Worm (Caenorhabditis elegans) whole organism, L1 larva: ENCODE results near the gene F09F7.6.
A peak's percentile ranks its signal among the peaks of the same experiment; 100 is the strongest.

Source experiments
- C04F5.9 ChIP-seq: sonication (generic microtip); optimal IDR thresholded peaks from 2 replicates; lab custom pipeline; 2016; ENCODE audit warnings: missing genetic modification characterization, missing compliant biosample characterization
- C16A3.4 ChIP-seq: fragments of 150-350 bp; optimal IDR thresholded peaks from 2 replicates; lab custom pipeline; 2014; ENCODE audit warnings: missing biosample characterization, missing genetic modification characterization
- C34B4.2 ChIP-seq: sonication (generic microtip); optimal IDR thresholded peaks from 2 replicates; lab custom pipeline; 2017; ENCODE audit warnings: mild to moderate bottlenecking, missing genetic modification characterization, missing compliant biosample characterization
- Y116A8C.19 ChIP-seq: sonication (generic microtip); optimal IDR thresholded peaks from 2 replicates; lab custom pipeline; 2016; ENCODE audit warnings: missing compliant biosample characterization, missing genetic modification characterization, borderline replicate concordance
- aha-1 ChIP-seq: fragments of 150-350 bp; optimal IDR thresholded peaks from 2 replicates; lab custom pipeline; 2014; ENCODE audit warnings: missing biosample characterization, missing genetic modification characterization
- alr-1 ChIP-seq: fragments of 200-800 bp; sonication (Bioruptor generic); optimal IDR thresholded peaks from 2 replicates; lab custom pipeline; 2018; ENCODE audit warnings: borderline replicate concordance, mild to moderate bottlenecking, missing genetic modification characterization, missing compliant biosample characterization
- ama-1 ChIP-seq: fragments of 150-350 bp; optimal IDR thresholded peaks from 2 replicates; lab custom pipeline; 2014
- blmp-1 ChIP-seq: fragments of 150-350 bp; optimal IDR thresholded peaks from 2 replicates; lab custom pipeline; 2014; ENCODE audit warnings: missing biosample characterization, missing genetic modification characterization
- ceh-63 ChIP-seq: fragments of 200-800 bp; sonication (Bioruptor generic); optimal IDR thresholded peaks from 2 replicates; lab custom pipeline; 2018; ENCODE audit warnings: mild to moderate bottlenecking, missing genetic modification characterization, missing compliant biosample characterization
- ceh-8 ChIP-seq: fragments of 200-800 bp; sonication (Bioruptor generic); optimal IDR thresholded peaks from 2 replicates; lab custom pipeline; 2018; ENCODE audit warnings: mild to moderate bottlenecking, missing genetic modification characterization, moderate library complexity, missing compliant biosample characterization
- ceh-82 ChIP-seq, 3 experiments: fragments of 150-350 bp in 1 of 3; sonication (generic microtip) in 2 of 3; optimal IDR thresholded peaks; 2 replicates each; lab custom pipeline; 2014 to 2017; ENCODE audit warnings: missing biosample characterization in 3 of 3, missing genetic modification characterization in 3 of 3
- ces-1 ChIP-seq: fragments of 150-350 bp; optimal IDR thresholded peaks from 2 replicates; lab custom pipeline; 2014; ENCODE audit warnings: missing biosample characterization, missing genetic modification reagents, missing genetic modification characterization
- dpl-1 ChIP-seq, 3 experiments: fragments of 150-350 bp in 2 of 3; sonication (generic microtip) in 1 of 3; optimal IDR thresholded peaks; 2 replicates each; lab custom pipeline; 2014 to 2017; ENCODE audit warnings: missing biosample characterization in 3 of 3, missing genetic modification characterization in 3 of 3, missing genetic modification reagents in 3 of 3
- dsc-1 ChIP-seq: sonication (generic microtip); optimal IDR thresholded peaks from 2 replicates; lab custom pipeline; 2016; ENCODE audit warnings: mild to moderate bottlenecking, missing genetic modification characterization, missing compliant biosample characterization
- efl-1 ChIP-seq, 4 experiments: fragments of 150-350 bp; optimal IDR thresholded peaks in 3 of 4; peaks in 1 of 4; 1 replicate in 1 of 4; 2 replicates in 3 of 4; lab custom pipeline; 2014; ENCODE audit warnings: missing biosample characterization in 2 of 4, missing genetic modification characterization in 2 of 4, missing genetic modification reagents in 2 of 4
- egl-13 ChIP-seq: sonication (generic microtip); optimal IDR thresholded peaks from 2 replicates; lab custom pipeline; 2016; ENCODE audit warnings: missing genotype, missing genetic modification reagents, missing genetic modification characterization, missing compliant biosample characterization
- elt-2 ChIP-seq: sonication (generic microtip); optimal IDR thresholded peaks from 2 replicates; lab custom pipeline; 2016; ENCODE audit warnings: missing genetic modification characterization, mild to moderate bottlenecking, inconsistent platforms, missing compliant biosample characterization, missing genetic modification reagents
- elt-3 ChIP-seq, 6 experiments: fragments of 150-350 bp in 1 of 6; sonication (generic microtip); optimal IDR thresholded peaks; 2 replicates each; lab custom pipeline; 2017 to 2018; ENCODE audit warnings: missing biosample characterization in 6 of 6, missing genetic modification characterization in 6 of 6, inconsistent platforms in 1 of 6
- fkh-4 ChIP-seq: sonication (generic microtip); optimal IDR thresholded peaks from 2 replicates; lab custom pipeline; 2016; ENCODE audit warnings: missing compliant biosample characterization, missing genetic modification characterization, borderline replicate concordance
- fos-1 ChIP-seq: fragments of 150-350 bp; optimal IDR thresholded peaks from 2 replicates; lab custom pipeline; 2014; ENCODE audit warnings: missing biosample characterization, missing genetic modification characterization
- grh-1 ChIP-seq: fragments of 200-800 bp; sonication (Bioruptor generic); IDR thresholded peaks from 2 replicates; pipeline ENCODE4 v1.3.6; 2022; ENCODE audit warnings: missing genetic modification reagents, missing genetic modification characterization, missing compliant biosample characterization
- hlh-17 ChIP-seq: fragments of 200-800 bp; sonication (Bioruptor generic); optimal IDR thresholded peaks from 2 replicates; lab custom pipeline; 2018; ENCODE audit warnings: missing genetic modification characterization, mild to moderate bottlenecking, missing compliant biosample characterization, moderate library complexity, borderline replicate concordance
- hlh-4 ChIP-seq: sonication (generic microtip); optimal IDR thresholded peaks from 2 replicates; lab custom pipeline; 2016; ENCODE audit warnings: mild to moderate bottlenecking, missing genetic modification characterization, missing compliant biosample characterization
- lin-14 ChIP-seq: fragments of 200-800 bp; sonication (Bioruptor generic); optimal IDR thresholded peaks from 2 replicates; lab custom pipeline; 2018; ENCODE audit warnings: mild to moderate bottlenecking, missing genetic modification characterization, moderate library complexity, missing compliant biosample characterization
- lin-35 ChIP-seq, 2 experiments: fragments of 150-350 bp; optimal IDR thresholded peaks; 2 replicates each; lab custom pipeline; 2014; ENCODE audit warnings: missing biosample characterization in 2 of 2, missing genetic modification characterization in 2 of 2, missing genetic modification reagents in 2 of 2
- lir-3 ChIP-seq: sonication (generic microtip); optimal IDR thresholded peaks from 2 replicates; lab custom pipeline; 2016; ENCODE audit warnings: mild to moderate bottlenecking, missing genetic modification characterization, moderate library complexity, missing compliant biosample characterization; ENCODE audit not compliant: poor library complexity
- lsy-2 ChIP-seq, 2 experiments: fragments of 150-350 bp; optimal IDR thresholded peaks; 2 replicates each; lab custom pipeline; 2014; ENCODE audit warnings: missing biosample characterization in 2 of 2, missing genetic modification characterization in 2 of 2
- mab-9 ChIP-seq: fragments of 200-800 bp; sonication (Bioruptor generic); IDR thresholded peaks from 2 replicates; pipeline ENCODE4 v1.3.6; 2022; ENCODE audit warnings: missing genetic modification reagents, missing genetic modification characterization, missing compliant biosample characterization
- mdl-1 ChIP-seq, 2 experiments: fragments of 150-350 bp; optimal IDR thresholded peaks; 2 replicates each; lab custom pipeline; 2014 to 2017; ENCODE audit warnings: missing biosample characterization in 2 of 2, missing genetic modification characterization in 2 of 2, inconsistent platforms in 1 of 2
- nhr-19 ChIP-seq: fragments of 200-800 bp; sonication (Bioruptor generic); conservative IDR thresholded peaks from 2 replicates; pipeline ENCODE4 v1.3.6; 2022; ENCODE audit warnings: missing genetic modification characterization, missing compliant biosample characterization
- nhr-20 ChIP-seq: sonication (generic microtip); optimal IDR thresholded peaks from 2 replicates; lab custom pipeline; 2016; ENCODE audit warnings: mild to moderate bottlenecking, missing genetic modification characterization, missing compliant biosample characterization
- nhr-237 ChIP-seq: fragments of 150-350 bp; optimal IDR thresholded peaks from 2 replicates; lab custom pipeline; 2014; ENCODE audit warnings: missing biosample characterization, missing genetic modification characterization
- nhr-47 ChIP-seq: sonication (generic microtip); optimal IDR thresholded peaks from 2 replicates; lab custom pipeline; 2016; ENCODE audit warnings: mild to moderate bottlenecking, missing genetic modification characterization, moderate library complexity, missing compliant biosample characterization
- nhr-71 ChIP-seq: sonication (generic microtip); optimal IDR thresholded peaks from 2 replicates; lab custom pipeline; 2016; ENCODE audit warnings: mild to moderate bottlenecking, missing genetic modification characterization, moderate library complexity, missing compliant biosample characterization
- nhr-77 ChIP-seq: fragments of 150-350 bp; optimal IDR thresholded peaks from 2 replicates; lab custom pipeline; 2014; ENCODE audit warnings: missing biosample characterization, missing genetic modification characterization
- nhr-85 ChIP-seq: sonication (generic microtip); peaks from one replicate; lab custom pipeline; 2016; ENCODE audit warnings: missing genetic modification characterization, inconsistent platforms, missing compliant biosample characterization
- nhr-90 ChIP-seq: sonication (generic microtip); optimal IDR thresholded peaks from 2 replicates; lab custom pipeline; 2016; ENCODE audit warnings: mild to moderate bottlenecking, missing genetic modification characterization, missing compliant biosample characterization; ENCODE audit not compliant: poor library complexity
- pag-3 ChIP-seq: sonication (generic microtip); optimal IDR thresholded peaks from 2 replicates; lab custom pipeline; 2017; ENCODE audit warnings: missing genetic modification characterization, mild to moderate bottlenecking, missing compliant biosample characterization, antibody characterized with exemption, borderline replicate concordance; ENCODE audit not compliant: insufficient read depth
- snu-23 ChIP-seq: sonication (generic microtip); optimal IDR thresholded peaks from 2 replicates; lab custom pipeline; 2016; ENCODE audit warnings: missing genetic modification characterization, missing compliant biosample characterization
- sup-37 ChIP-seq: fragments of 200-800 bp; sonication (Bioruptor generic); optimal IDR thresholded peaks from 2 replicates; lab custom pipeline; 2018; ENCODE audit warnings: mild to moderate bottlenecking, missing genetic modification characterization, missing compliant biosample characterization
- swsn-7 ChIP-seq: sonication (generic microtip); optimal IDR thresholded peaks from 2 replicates; lab custom pipeline; 2016; ENCODE audit warnings: missing genetic modification characterization, missing compliant biosample characterization
- tbx-2 ChIP-seq: sonication (generic microtip); optimal IDR thresholded peaks from 2 replicates; lab custom pipeline; 2016; ENCODE audit warnings: missing genetic modification characterization, missing compliant biosample characterization
- unc-30 ChIP-seq: sonication (generic microtip); optimal IDR thresholded peaks from 2 replicates; lab custom pipeline; 2017; ENCODE audit warnings: missing biosample characterization, missing genetic modification characterization
- unc-86 ChIP-seq: sonication (generic microtip); optimal IDR thresholded peaks from 2 replicates; lab custom pipeline; 2016; ENCODE audit warnings: missing genetic modification characterization, missing compliant biosample characterization
- xbp-1 ChIP-seq: sonication (generic microtip); optimal IDR thresholded peaks from 2 replicates; lab custom pipeline; 2016; ENCODE audit warnings: missing genetic modification characterization, missing compliant biosample characterization
- ztf-4 ChIP-seq: fragments of 150-350 bp; optimal IDR thresholded peaks from 2 replicates; lab custom pipeline; 2014; ENCODE audit warnings: missing biosample characterization, missing genetic modification characterization

Gene F09F7.6

DNA sequence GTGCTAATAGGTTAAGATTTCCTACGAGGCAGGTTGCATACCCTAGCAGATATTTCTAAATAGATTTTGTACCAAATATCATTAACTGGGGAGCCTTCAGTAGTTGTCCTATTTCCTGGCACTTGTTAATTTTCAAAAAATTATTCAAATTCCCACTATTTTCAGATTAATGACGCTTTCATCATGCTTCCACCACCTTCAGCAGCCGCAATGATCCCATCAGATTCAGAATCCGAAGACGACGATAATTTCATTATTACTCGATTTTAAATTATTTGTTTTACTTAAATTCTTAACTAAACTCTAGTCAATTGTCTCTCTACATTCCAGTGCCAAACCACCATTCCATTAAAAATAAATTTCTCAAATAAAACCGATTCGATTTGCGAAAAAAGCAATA is 1.1 kb downstream of the F09F7.6 start:
- TF ChIP-seq lin-35 (GFP tag; optimal IDR thresholded peaks at IDR 0.05; lab: Kevin White, UChicago) (peak in 1 of 2 experiments; percentile 22), blmp-1 (no peak), nhr-71 (tag; lab: Kevin White, UChicago) (peak; percentile 71), ama-1 (lab: Kevin White, UChicago) (peak; percentile 92), nhr-19 (GFP tag; lab: Robert Waterston, UW) (peak; percentile 45), hlh-4 (tag; lab: Kevin White, UChicago) (no peak), tbx-2 (tag; lab: Kevin White, UChicago) (peak; percentile 40), lir-3 (tag; lab: Kevin White, UChicago) (peak; percentile 43), elt-2 (tag; lab: Kevin White, UChicago) (peak; percentile 36), xbp-1 (tag; lab: Kevin White, UChicago) (peak; percentile 28), egl-13 (no peak), nhr-90 (tag; lab: Kevin White, UChicago) (peak; percentile 71), ces-1 (GFP tag; lab: Kevin White, UChicago) (no peak), efl-1 (optimal IDR thresholded peaks at IDR 0.05; lab: Kevin White, UChicago) (no peak), efl-1 (GFP tag; optimal IDR thresholded peaks at IDR 0.05 in 1 of 2; lab: Kevin White, UChicago) (peak in 1 of 2 experiments; percentile 64), swsn-7 (tag; lab: Kevin White, UChicago) (peak; percentile 5), snu-23 (GFP tag; lab: Kevin White, UChicago) (peak; percentile 16), ztf-4 (tag; lab: Kevin White, UChicago) (peak; percentile 20), nhr-237 (tag; lab: Kevin White, UChicago) (no peak), nhr-47 (tag; lab: Kevin White, UChicago) (peak; percentile 51), nhr-20 (peak; percentile 89)

DNA sequence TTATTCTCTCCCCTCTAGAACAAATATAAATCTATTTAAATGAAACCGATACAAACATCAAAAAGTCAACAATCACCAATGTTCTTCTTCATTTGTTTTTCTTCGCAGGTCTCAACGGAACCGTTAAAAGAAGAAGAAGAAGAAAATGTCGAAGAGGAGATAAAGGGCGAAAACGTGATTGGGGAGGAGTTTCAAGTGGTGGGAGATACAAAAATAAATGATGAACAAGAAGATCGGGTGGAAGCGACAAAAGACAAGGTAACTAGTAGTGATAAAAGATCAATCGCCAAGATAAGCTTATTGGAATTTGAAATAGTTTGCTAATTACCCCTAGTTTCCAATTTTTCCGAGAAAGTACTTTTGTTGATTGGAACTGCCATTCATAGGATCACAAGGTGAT is 1.7 kb downstream of the F09F7.6 start:
- TF ChIP-seq unc-86 (tag; lab: Kevin White, UChicago) (no peak), nhr-90 (tag; lab: Kevin White, UChicago) (no peak), elt-3 (tag; optimal IDR thresholded peaks at IDR 0.05; lab: Kevin White, UChicago) (peak in 4 of 6 experiments; percentile 31 to 70 (median 48)), mdl-1 (tag; optimal IDR thresholded peaks at IDR 0.05; lab: Kevin White, UChicago) (peak in 1 of 2 experiments; percentile 32), lir-3 (tag; lab: Kevin White, UChicago) (no peak), ceh-63 (no peak), snu-23 (GFP tag; lab: Kevin White, UChicago) (peak; percentile 58), C04F5.9 (tag; lab: Kevin White, UChicago) (no peak), hlh-17 (GFP tag; lab: Kevin White, UChicago) (no peak), lin-35 (GFP tag; optimal IDR thresholded peaks at IDR 0.05; lab: Kevin White, UChicago) (peak in 1 of 2 experiments; percentile 42), dpl-1 (GFP tag; optimal IDR thresholded peaks at IDR 0.05; lab: Kevin White, UChicago) (no peak), Y116A8C.19 (tag; lab: Kevin White, UChicago) (no peak), C34B4.2 (no peak), sup-37 (GFP tag; lab: Kevin White, UChicago) (no peak), fos-1 (tag; lab: Kevin White, UChicago) (no peak), alr-1 (no peak), nhr-85 (peak; percentile 84), nhr-71 (tag; lab: Kevin White, UChicago) (peak; percentile 25), blmp-1 (peak; percentile 65), C16A3.4 (tag; lab: Kevin White, UChicago) (no peak), ceh-82 (tag; optimal IDR thresholded peaks at IDR 0.05; lab: Kevin White, UChicago) (no peak), unc-30 (tag; lab: Kevin White, UChicago) (no peak), dsc-1 (tag; lab: Kevin White, UChicago) (no peak), ceh-8 (GFP tag; lab: Kevin White, UChicago) (no peak), tbx-2 (tag; lab: Kevin White, UChicago) (peak; percentile 18), nhr-77 (tag; lab: Kevin White, UChicago) (no peak), ztf-4 (tag; lab: Kevin White, UChicago) (no peak), lsy-2 (tag; optimal IDR thresholded peaks at IDR 0.05; lab: Kevin White, UChicago) (no peak), pag-3 (tag; lab: Kevin White, UChicago) (peak; percentile 2), fkh-4 (no peak), aha-1 (tag; lab: Kevin White, UChicago) (no peak), mab-9 (GFP tag; lab: Robert Waterston, UW) (no peak), nhr-20 (peak; percentile 53), lin-14 (GFP tag; lab: Kevin White, UChicago) (peak; percentile 54), hlh-4 (tag; lab: Kevin White, UChicago) (no peak), grh-1 (no peak)
- TF ChIP-seq, all 84 proteins: peak for 11
